Fruit fly (Drosophila melanogaster): ENCODE data around the gene mRpS24.

The mRpS24 gene

DNA sequence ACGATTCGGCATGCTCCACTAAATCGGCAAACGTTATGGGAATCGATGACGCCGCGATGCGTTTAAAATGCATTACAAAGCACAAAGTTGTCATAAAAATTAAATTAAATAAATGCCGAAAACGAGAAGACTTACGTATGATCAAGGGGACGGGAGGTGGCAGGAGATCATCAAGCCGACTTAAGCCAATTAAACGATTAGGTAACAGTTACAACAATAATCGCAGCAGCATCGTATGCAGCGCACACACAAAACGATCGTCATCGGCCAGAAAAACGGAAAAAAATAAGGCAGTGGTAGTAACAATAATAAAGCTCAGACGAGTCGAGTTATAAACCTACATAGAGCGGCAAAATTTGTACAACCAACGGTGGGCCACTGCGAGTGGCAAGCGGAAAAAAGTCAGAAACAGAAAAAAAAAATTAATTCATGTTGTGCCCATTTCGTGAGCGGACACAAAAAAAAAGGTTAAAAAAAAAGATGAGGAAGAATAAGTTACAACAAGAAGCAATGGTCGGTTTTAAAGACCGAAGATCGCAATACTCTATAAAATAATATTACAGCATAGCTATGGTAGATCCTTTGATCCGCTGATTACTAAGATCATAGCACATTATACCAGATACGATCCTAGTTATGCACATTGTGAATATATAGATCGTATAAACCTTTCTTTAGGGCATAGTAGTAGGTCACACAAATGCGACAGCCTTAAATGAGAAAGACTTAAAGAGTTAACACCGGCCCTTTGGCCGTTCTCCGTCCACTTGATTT, 43.2 kb upstream of the mRpS24 start (continued):
- no peak for TF ChIP-seq sd (tag; optimal IDR thresholded peaks at IDR 0.05)
- peak; percentile 53 for TF ChIP-seq lab (GFP tag; optimal IDR thresholded peaks at IDR 0.05)
- 0 out of 3 replicates have a peak, but pooled peaks have one; percentile 13 for TF ChIP-seq Aef1 (GFP tag; IDR thresholded peaks at IDR 0.05)
- TF ChIP-seq Optix (GFP tag; IDR thresholded peaks at IDR 0.05) = peak; percentile 62; the same call in 2 of the 3 replicates
- peak; percentile 12 for TF ChIP-seq odd (GFP tag; optimal IDR thresholded peaks at IDR 0.05)
- no peak for TF ChIP-seq CrebB (tag; optimal IDR thresholded peaks at IDR 0.05)
- TF ChIP-seq Abd-B (GFP tag; optimal IDR thresholded peaks at IDR 0.05) = peak; percentile 21
- peak; percentile 5 for TF ChIP-seq org-1 (GFP tag; optimal IDR thresholded peaks at IDR 0.05)
- peak; percentile 16 for TF ChIP-seq cato (GFP tag; optimal IDR thresholded peaks at IDR 0.05; ENCODE audit: borderline replicate concordance)
- TF ChIP-seq CG4854 (GFP tag; optimal IDR thresholded peaks at IDR 0.05) = no peak
- no peak for TF ChIP-seq CG3163 (GFP tag; optimal IDR thresholded peaks at IDR 0.05)
- TF ChIP-seq dmrt99B (tag; optimal IDR thresholded peaks at IDR 0.05) = peak; percentile 85
- TF ChIP-seq Sox100B (GFP tag; optimal IDR thresholded peaks at IDR 0.05) = peak; percentile 56
- TF ChIP-seq Hmr (GFP tag; optimal IDR thresholded peaks at IDR 0.05) = no peak
- TF ChIP-seq B-H1 (GFP tag; IDR thresholded peaks at IDR 0.05) = peak; percentile 14; the same call in 1 of the 3 replicates
- TF ChIP-seq CG7556 (GFP tag; optimal IDR thresholded peaks at IDR 0.05) = peak; percentile 22
- TF ChIP-seq HLH3B (GFP tag; IDR thresholded peaks at IDR 0.05) = peak; percentile 79
- TF ChIP-seq Atf3 (GFP tag; optimal IDR thresholded peaks at IDR 0.05) = no peak
- no peak for TF ChIP-seq CG4424 (GFP tag; optimal IDR thresholded peaks at IDR 0.05)
- TF ChIP-seq Antp (GFP tag; optimal IDR thresholded peaks at IDR 0.05) = no peak
- peak; percentile 78 for TF ChIP-seq Blimp-1 (GFP tag; optimal IDR thresholded peaks at IDR 0.05)
- TF ChIP-seq chinmo (GFP tag; IDR thresholded peaks at IDR 0.05; ENCODE audit: partially characterized antibody) = no peak
- peak; percentile 34 for TF ChIP-seq gsb-n (tag; optimal IDR thresholded peaks at IDR 0.05)
- peak; percentile 61 for TF ChIP-seq Awh (GFP tag; IDR thresholded peaks at IDR 0.05)
- peak; percentile 33; the same call in 1 of the 2 replicates for TF ChIP-seq wor (GFP tag; IDR thresholded peaks at IDR 0.05)
- peak; percentile 41 for TF ChIP-seq CG10267 (tag; optimal IDR thresholded peaks at IDR 0.05)
- 0 out of 3 replicates have a peak, but pooled peaks have one; percentile 36 for TF ChIP-seq CG7357 (GFP tag; IDR thresholded peaks at IDR 0.05)
- peak; percentile 48 for TF ChIP-seq Xbp1 (GFP tag; optimal IDR thresholded peaks at IDR 0.05)
- peak; percentile 17 for TF ChIP-seq CG10431 (GFP tag; optimal IDR thresholded peaks at IDR 0.05)
- peak; percentile 84 for TF ChIP-seq Sox102F (GFP tag; optimal IDR thresholded peaks at IDR 0.05)
- no peak for TF ChIP-seq dan (GFP tag; IDR thresholded peaks at IDR 0.05)
- TF ChIP-seq bcd (GFP tag; optimal IDR thresholded peaks at IDR 0.05) = peak; percentile 34
- peak; percentile 87 for TF ChIP-seq oc (tag; optimal IDR thresholded peaks at IDR 0.05)
- no peak for TF ChIP-seq aop (GFP tag; IDR thresholded peaks at IDR 0.05)
- no peak for TF ChIP-seq CG10321 (GFP tag; IDR thresholded peaks at IDR 0.05)
- peak in 1 of 2 experiments; percentile 75 for TF ChIP-seq eve (GFP tag; optimal IDR thresholded peaks at IDR 0.05)
- TF ChIP-seq hkb (optimal IDR thresholded peaks at IDR 0.05) = no peak
- peak; percentile 65 for TF ChIP-seq hkb (GFP tag; IDR thresholded peaks at IDR 0.05)
- peak; percentile 42; the same call in 1 of the 2 replicates for TF ChIP-seq sob (GFP tag; IDR thresholded peaks at IDR 0.05)
- 0 out of 3 replicates have a peak, but pooled peaks have one; percentile 17 for TF ChIP-seq sr (GFP tag; IDR thresholded peaks at IDR 0.05)
- no peak for TF ChIP-seq CG4617 (GFP tag; optimal IDR thresholded peaks at IDR 0.05; ENCODE audit: borderline replicate concordance)
- TF ChIP-seq Hr78 (GFP tag; optimal IDR thresholded peaks at IDR 0.05) = peak in 1 of 2 experiments; percentile 36
- no peak for TF ChIP-seq ato (GFP tag; IDR thresholded peaks at IDR 0.05; ENCODE audit: partially characterized antibody)
- no peak for TF ChIP-seq CG17912 (GFP tag; optimal IDR thresholded peaks at IDR 0.05)
- TF ChIP-seq CG2875 (GFP tag; optimal IDR thresholded peaks at IDR 0.05) = peak; percentile 28
- peak; percentile 26 for TF ChIP-seq CG10654 (GFP tag; optimal IDR thresholded peaks at IDR 0.05)
- TF ChIP-seq vvl (GFP tag; IDR thresholded peaks at IDR 0.05) = peak; percentile 73
- no peak for TF ChIP-seq cg (GFP tag; optimal IDR thresholded peaks at IDR 0.05)
